Worm (Caenorhabditis elegans) whole organism, L2 larva: ENCODE measurements around the gene fbxa-210.

Experiments used
- R02D3.7 ChIP-seq: fragments of 150-350 bp; optimal IDR thresholded peaks from 2 replicates; lab custom pipeline; 2014; ENCODE audit warnings: missing biosample characterization, missing genetic modification characterization
- egl-27 ChIP-seq: sonication (generic microtip); optimal IDR thresholded peaks from 3 replicates; lab custom pipeline; 2017; ENCODE audit warnings: missing biosample characterization, missing genetic modification reagents, missing genetic modification characterization
- elt-3 ChIP-seq: sonication (generic microtip); optimal IDR thresholded peaks from 2 replicates; lab custom pipeline; 2017; ENCODE audit warnings: missing biosample characterization, missing genetic modification characterization
- fos-1 ChIP-seq: fragments of 150-350 bp; optimal IDR thresholded peaks from 2 replicates; lab custom pipeline; 2014; ENCODE audit warnings: missing biosample characterization, missing genetic modification characterization
- gmeb-1 ChIP-seq: fragments of 150-350 bp; optimal IDR thresholded peaks from 2 replicates; lab custom pipeline; 2014; ENCODE audit warnings: missing biosample characterization, missing genetic modification characterization
- lin-13 ChIP-seq: fragments of 150-350 bp; optimal IDR thresholded peaks from 2 replicates; lab custom pipeline; 2014; ENCODE audit warnings: missing biosample characterization, missing genetic modification reagents, missing genetic modification characterization
- lsy-2 ChIP-seq, 2 experiments: fragments of 150-350 bp in 1 of 2; sonication (generic microtip) in 1 of 2; optimal IDR thresholded peaks; 2 replicates each; lab custom pipeline; 2014 to 2017; ENCODE audit warnings: missing biosample characterization in 2 of 2, missing genetic modification characterization in 2 of 2
- nhr-11 ChIP-seq: fragments of 150-350 bp; optimal IDR thresholded peaks from 2 replicates; lab custom pipeline; 2014; ENCODE audit warnings: missing biosample characterization, missing genetic modification characterization
- nhr-12 ChIP-seq: fragments of 150-350 bp; optimal IDR thresholded peaks from 2 replicates; lab custom pipeline; 2014; ENCODE audit warnings: missing biosample characterization, missing genetic modification characterization
- nhr-129 ChIP-seq: fragments of 150-350 bp; optimal IDR thresholded peaks from 2 replicates; lab custom pipeline; 2014; ENCODE audit warnings: missing biosample characterization, missing genetic modification characterization
- nhr-25 ChIP-seq: fragments of 150-350 bp; sonication (generic microtip); optimal IDR thresholded peaks from 3 replicates; lab custom pipeline; 2014; ENCODE audit warnings: missing biosample characterization, missing genetic modification characterization
- unc-55 ChIP-seq: fragments of 150-350 bp; sonication (generic microtip); optimal IDR thresholded peaks from 3 replicates; lab custom pipeline; 2014; ENCODE audit warnings: missing biosample characterization, missing genetic modification reagents, missing genetic modification characterization
- unc-62 ChIP-seq: fragments of 150-350 bp; optimal IDR thresholded peaks from 2 replicates; lab custom pipeline; 2014; ENCODE audit warnings: missing biosample characterization, missing genetic modification reagents, missing genetic modification characterization
- ztf-11 ChIP-seq: sonication (generic microtip); optimal IDR thresholded peaks from 2 replicates; lab custom pipeline; 2017; ENCODE audit warnings: missing biosample characterization, missing genetic modification characterization

- TF ChIP-seq nhr-12 (tag; lab: Kevin White, UChicago) (no peak), unc-62 (no peak), fos-1 (tag; lab: Kevin White, UChicago) (no peak), unc-55 (GFP tag; lab: Kevin White, UChicago) (no peak), nhr-129 (tag; lab: Kevin White, UChicago) (no peak), R02D3.7 (no peak), lsy-2 (tag; optimal IDR thresholded peaks at IDR 0.05; lab: Kevin White, UChicago) (no peak), nhr-25 (tag; lab: Kevin White, UChicago) (no peak), gmeb-1 (tag; lab: Kevin White, UChicago) (no peak), elt-3 (tag; lab: Kevin White, UChicago) (no peak), egl-27 (no peak), ztf-11 (tag; lab: Kevin White, UChicago) (no peak), lin-13 (GFP tag; lab: Kevin White, UChicago) (no peak), nhr-11 (tag; lab: Kevin White, UChicago) (no peak)
These were observed 18.3 kb downstream of the fbxa-210 start, which contains the start of gene Y37H2A.14 for ce11 chrV:18143445-18143844.
